Fruit fly (Drosophila melanogaster) whole organism, embryonic: Measurements from ENCODE around the gene CG5096.

ENCODE experiments used
- Antp ChIP-seq: fragments of 200-800 bp; sonication (Bioruptor generic); optimal IDR thresholded peaks from 3 replicates; lab custom pipeline; 2016; ENCODE audit warnings: missing biosample characterization, missing genetic modification characterization
- Awh ChIP-seq: fragments of 200-800 bp; sonication (Bioruptor generic); IDR thresholded peaks from 2 replicates; pipeline ENCODE4, ENCODE4 v1.3.6; 2022; ENCODE audit warnings: missing biosample characterization, missing genetic modification characterization
- Bteb2 ChIP-seq: fragments of 200-800 bp; sonication (Bioruptor generic); optimal IDR thresholded peaks from 2 replicates; lab custom pipeline; 2016; ENCODE audit warnings: missing biosample characterization, missing genetic modification characterization
- CG10654 ChIP-seq: fragments of 200-800 bp; sonication (Bioruptor generic); optimal IDR thresholded peaks from 2 replicates; lab custom pipeline; 2016; ENCODE audit warnings: missing biosample characterization, missing genetic modification characterization
- CG10979 ChIP-seq: fragments of 200-800 bp; sonication (Bioruptor generic); optimal IDR thresholded peaks from 2 replicates; lab custom pipeline; 2018; ENCODE audit warnings: missing biosample characterization, mild to moderate bottlenecking, missing genetic modification characterization, moderate library complexity
- CG12219 ChIP-seq: fragments of 200-800 bp; sonication (Bioruptor generic); optimal IDR thresholded peaks from 3 replicates; lab custom pipeline; 2018; ENCODE audit warnings: missing biosample characterization, mild to moderate bottlenecking, missing genetic modification characterization
- CG12659 ChIP-seq: fragments of 200-800 bp; sonication (Bioruptor generic); optimal IDR thresholded peaks from 3 replicates; lab custom pipeline; 2017; ENCODE audit warnings: mild to moderate bottlenecking, missing biosample characterization, missing genetic modification reagents, missing genetic modification characterization
- CG14050 ChIP-seq: fragments of 200-800 bp; sonication (Bioruptor generic); IDR thresholded peaks from 3 replicates; pipeline ENCODE4 v1.3.6; 2022; ENCODE audit warnings: missing biosample characterization, missing genetic modification characterization
- CG15073 ChIP-seq: fragments of 200-800 bp; sonication (Bioruptor generic); optimal IDR thresholded peaks from 2 replicates; lab custom pipeline; 2016; ENCODE audit warnings: missing biosample characterization, missing genetic modification characterization
- CG16779 ChIP-seq: fragments of 200-800 bp; sonication (Bioruptor generic); IDR thresholded peaks from 2 replicates; pipeline ENCODE4 v1.3.6; 2022; ENCODE audit warnings: missing biosample characterization, missing genetic modification characterization
- CG17186 ChIP-seq: fragments of 200-800 bp; sonication (Bioruptor generic); optimal IDR thresholded peaks from 3 replicates; lab custom pipeline; 2017; ENCODE audit warnings: missing biosample characterization, missing genetic modification reagents, missing genetic modification characterization
- CG2875 ChIP-seq: fragments of 200-800 bp; sonication (Bioruptor generic); optimal IDR thresholded peaks from 2 replicates; lab custom pipeline; 2017; ENCODE audit warnings: missing biosample characterization, mild to moderate bottlenecking, missing genetic modification characterization, missing genetic modification reagents
- CG33213 ChIP-seq: fragments of 200-800 bp; sonication (Bioruptor generic); optimal IDR thresholded peaks from 3 replicates; lab custom pipeline; 2016; ENCODE audit warnings: missing biosample characterization, missing genetic modification characterization
- CG34376 ChIP-seq: fragments of 200-800 bp; sonication (Bioruptor generic); optimal IDR thresholded peaks from 2 replicates; lab custom pipeline; 2018; ENCODE audit warnings: missing biosample characterization, mild to moderate bottlenecking, missing genetic modification characterization
- CG3838 ChIP-seq: fragments of 200-800 bp; sonication (Bioruptor generic); optimal IDR thresholded peaks from 3 replicates; lab custom pipeline; 2016; ENCODE audit warnings: missing biosample characterization, missing genetic modification characterization
- CG4404 ChIP-seq: fragments of 200-800 bp; sonication (Bioruptor generic); IDR thresholded peaks from 2 replicates; pipeline ENCODE4 v1.3.6; 2022; ENCODE audit warnings: missing biosample characterization, missing genetic modification characterization
- CG4617 ChIP-seq: fragments of 200-800 bp; sonication (Bioruptor generic); optimal IDR thresholded peaks from 3 replicates; lab custom pipeline; 2016; ENCODE audit warnings: missing biosample characterization, missing genetic modification characterization, borderline replicate concordance
- CG6683 ChIP-seq: fragments of 200-800 bp; sonication (Bioruptor generic); optimal IDR thresholded peaks from 2 replicates; lab custom pipeline; 2017; ENCODE audit warnings: missing biosample characterization, mild to moderate bottlenecking, missing genetic modification characterization, missing genetic modification reagents
- CG6689 ChIP-seq: fragments of 200-800 bp; sonication (Bioruptor generic); IDR thresholded peaks from 2 replicates; pipeline ENCODE4 v1.3.6; 2022; ENCODE audit warnings: missing biosample characterization, missing genetic modification characterization
- CG6765 ChIP-seq: fragments of 200-800 bp; sonication (Bioruptor generic); optimal IDR thresholded peaks from 3 replicates; lab custom pipeline; 2017; ENCODE audit warnings: missing biosample characterization, mild to moderate bottlenecking, missing genetic modification characterization
- CG7839 ChIP-seq: fragments of 200-800 bp; sonication (Bioruptor generic); optimal IDR thresholded peaks from 3 replicates; lab custom pipeline; 2018; ENCODE audit warnings: missing biosample characterization, mild to moderate bottlenecking, missing genetic modification characterization, moderate library complexity
- CG8924 ChIP-seq: fragments of 200-800 bp; optimal IDR thresholded peaks from 3 replicates; lab custom pipeline; 2019; ENCODE audit warnings: missing biosample characterization, mild to moderate bottlenecking, missing genetic modification characterization, moderate library complexity
- CG9215 ChIP-seq: fragments of 200-800 bp; sonication (Bioruptor generic); IDR thresholded peaks from 2 replicates; pipeline ENCODE4 v1.3.6; 2022; ENCODE audit warnings: missing biosample characterization, missing genetic modification characterization
- Dref ChIP-seq: fragments of 200-800 bp; sonication (Bioruptor generic); IDR thresholded peaks from 2 replicates; pipeline ENCODE4 v1.3.6; 2022; ENCODE audit warnings: missing biosample characterization, missing genetic modification characterization
- E2f1 ChIP-seq: fragments of 200-800 bp; sonication (Bioruptor generic); IDR thresholded peaks from 2 replicates; pipeline ENCODE4 v1.3.6; 2022; ENCODE audit warnings: missing biosample characterization, missing genetic modification characterization
- Fer3 ChIP-seq: fragments of 200-800 bp; sonication (Bioruptor generic); optimal IDR thresholded peaks from 2 replicates; lab custom pipeline; 2018; ENCODE audit warnings: missing biosample characterization, mild to moderate bottlenecking, missing genetic modification characterization, moderate library complexity
- H15 ChIP-seq: fragments of 200-800 bp; sonication (Bioruptor generic); IDR thresholded peaks from 3 replicates; pipeline ENCODE4 v1.3.6; 2022; ENCODE audit warnings: missing biosample characterization, missing genetic modification characterization
- MTF-1 ChIP-seq: fragments of 200-800 bp; sonication (Bioruptor generic); optimal IDR thresholded peaks from 2 replicates; lab custom pipeline; 2018; ENCODE audit warnings: missing biosample characterization, mild to moderate bottlenecking, missing genetic modification characterization, borderline replicate concordance
- Mad ChIP-seq: fragments of 200-800 bp; sonication (Bioruptor generic); optimal IDR thresholded peaks from 2 replicates; lab custom pipeline; 2016; ENCODE audit warnings: missing biosample characterization, missing genetic modification characterization
- NC2β ChIP-seq: fragments of 200-800 bp; sonication (Bioruptor generic); optimal IDR thresholded peaks from 2 replicates; lab custom pipeline; 2016; ENCODE audit warnings: missing biosample characterization, missing genetic modification characterization
- NFAT ChIP-seq: fragments of 200-800 bp; sonication (Bioruptor generic); IDR thresholded peaks from 2 replicates; pipeline ENCODE4 v1.3.6; 2022; ENCODE audit warnings: missing biosample characterization, missing genetic modification characterization
- NK7.1 ChIP-seq: fragments of 200-800 bp; sonication (Bioruptor generic); optimal IDR thresholded peaks from 3 replicates; lab custom pipeline; 2016; ENCODE audit warnings: missing biosample characterization, missing genetic modification characterization
- Opbp ChIP-seq: fragments of 200-800 bp; sonication (Bioruptor generic); IDR thresholded peaks from 3 replicates; pipeline ENCODE4 v1.3.6; 2022; ENCODE audit warnings: missing biosample characterization, missing genetic modification characterization; ENCODE audit not compliant: partially characterized antibody
- Sry-δ ChIP-seq: fragments of 200-800 bp; sonication (Bioruptor generic); optimal IDR thresholded peaks from 2 replicates; lab custom pipeline; 2016; ENCODE audit warnings: missing biosample characterization, missing genetic modification characterization
- az2 ChIP-seq: fragments of 200-800 bp; sonication (Bioruptor generic); optimal IDR thresholded peaks from 3 replicates; lab custom pipeline; 2016; ENCODE audit warnings: missing biosample characterization, missing genetic modification characterization
- cato ChIP-seq: fragments of 200-800 bp; sonication (Bioruptor generic); optimal IDR thresholded peaks from 2 replicates; lab custom pipeline; 2016; ENCODE audit warnings: missing biosample characterization, missing genetic modification characterization, borderline replicate concordance
- ci ChIP-seq: fragments of 200-800 bp; sonication (Bioruptor generic); IDR thresholded peaks from 3 replicates; pipeline ENCODE4 v1.3.6; 2022; ENCODE audit warnings: missing biosample characterization, missing genetic modification characterization
- dimm ChIP-seq: fragments of 200-800 bp; sonication (Bioruptor generic); IDR thresholded peaks from 2 replicates; pipeline ENCODE4 v1.3.6; 2022; ENCODE audit warnings: missing biosample characterization, missing genetic modification characterization
- hbn ChIP-seq: fragments of 200-800 bp; sonication (Bioruptor generic); IDR thresholded peaks from 2 replicates; pipeline ENCODE4 v1.3.6; 2022; ENCODE audit warnings: missing biosample characterization, missing genetic modification characterization; ENCODE audit not compliant: partially characterized antibody
- ind ChIP-seq: fragments of 200-800 bp; sonication (Bioruptor generic); optimal IDR thresholded peaks from 3 replicates; lab custom pipeline; 2016; ENCODE audit warnings: missing biosample characterization, missing genetic modification characterization
- lab ChIP-seq: fragments of 200-800 bp; sonication (Bioruptor generic); optimal IDR thresholded peaks from 3 replicates; lab custom pipeline; 2017; ENCODE audit warnings: missing biosample characterization, missing genetic modification characterization, mild to moderate bottlenecking, moderate library complexity, missing genetic modification reagents
- onecut ChIP-seq: fragments of 200-800 bp; sonication (Bioruptor generic); IDR thresholded peaks from 2 replicates; pipeline ENCODE4 v1.3.6; 2022; ENCODE audit warnings: missing biosample characterization, missing genetic modification characterization
- pnt ChIP-seq: fragments of 200-800 bp; sonication (Bioruptor generic); optimal IDR thresholded peaks from 3 replicates; lab custom pipeline; 2016; ENCODE audit warnings: missing biosample characterization, missing genetic modification characterization
- sens ChIP-seq: fragments of 200-800 bp; sonication (Bioruptor generic); peaks from one replicate; lab custom pipeline; 2016; ENCODE audit warnings: missing biosample characterization, missing genetic modification characterization
- seq ChIP-seq: fragments of 200-800 bp; sonication (Bioruptor generic); IDR thresholded peaks from 2 replicates; pipeline ENCODE4 v1.3.6; 2022; ENCODE audit warnings: missing biosample characterization, missing genetic modification characterization
- sqz ChIP-seq: fragments of 200-800 bp; sonication (Bioruptor generic); optimal IDR thresholded peaks from 3 replicates; lab custom pipeline; 2018; ENCODE audit warnings: missing biosample characterization, mild to moderate bottlenecking, missing genetic modification characterization
- tin ChIP-seq: fragments of 200-800 bp; sonication (Bioruptor generic); optimal IDR thresholded peaks from 3 replicates; lab custom pipeline; 2016; ENCODE audit warnings: missing biosample characterization, missing genetic modification characterization
- tio ChIP-seq: fragments of 200-800 bp; sonication (Bioruptor generic); optimal IDR thresholded peaks from 2 replicates; lab custom pipeline; 2017; ENCODE audit warnings: missing biosample characterization, missing genetic modification characterization, inconsistent platforms
- vvl ChIP-seq: fragments of 200-800 bp; sonication (Bioruptor generic); IDR thresholded peaks from 2 replicates; pipeline ENCODE4 v1.3.6; 2022; ENCODE audit warnings: missing biosample characterization, missing genetic modification characterization
- wor ChIP-seq: fragments of 200-800 bp; sonication (Bioruptor generic); IDR thresholded peaks from 2 replicates; pipeline ENCODE4 v1.3.6; 2022; ENCODE audit warnings: missing biosample characterization, missing genetic modification characterization
- zf30C ChIP-seq: fragments of 200-800 bp; sonication (Bioruptor generic); optimal IDR thresholded peaks from 3 replicates; lab custom pipeline; 2018; ENCODE audit warnings: missing biosample characterization, mild to moderate bottlenecking, missing genetic modification characterization

Gene CG5096

DNA sequence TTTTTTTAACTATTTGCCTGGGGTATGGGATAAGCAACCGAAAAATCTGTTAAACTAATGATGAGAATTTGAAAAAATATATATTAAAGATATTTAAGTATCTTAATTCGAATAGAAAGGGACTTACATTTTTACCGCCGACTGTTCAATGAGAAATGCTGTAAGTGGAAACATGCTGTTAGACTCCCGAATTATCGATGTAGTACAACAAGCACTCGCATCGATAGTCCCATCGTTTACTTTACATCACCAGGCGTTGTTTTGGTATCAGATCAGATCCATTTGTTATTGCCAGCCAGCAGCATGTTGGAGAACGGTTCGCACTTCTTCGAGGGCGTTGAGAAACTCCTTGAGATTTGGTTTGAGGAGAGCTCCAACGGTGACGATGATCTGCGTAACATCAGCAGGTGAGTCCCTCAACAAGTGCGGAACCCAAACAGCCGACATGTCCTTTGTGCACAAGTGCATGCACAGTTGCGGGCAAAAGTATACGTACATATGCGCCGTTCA lies 42.8 kb upstream of the CG5096 start, which contains the start of gene SamDC (continued):
- peak; percentile 4 for TF ChIP-seq Mad (GFP tag; lab: Kevin White, UChicago)
- no peak for TF ChIP-seq Bteb2 (GFP tag; lab: Kevin White, UChicago)
- TF ChIP-seq CG33213 (GFP tag; lab: Kevin White, UChicago) = peak; percentile 34
- 0 out of 2 replicates have a peak, but pooled peaks have one; percentile 24 for TF ChIP-seq CG6689
- TF ChIP-seq tin (GFP tag; lab: Kevin White, UChicago) = peak; percentile 13
- peak; percentile 54 for TF ChIP-seq hbn (GFP tag; lab: Robert Waterston, UW)
- no peak for TF ChIP-seq wor
- TF ChIP-seq CG2875 (GFP tag; lab: Kevin White, UChicago) = no peak
- peak; percentile 83 for TF ChIP-seq Opbp (GFP tag; lab: Robert Waterston, UW)
- peak; percentile 91 for TF ChIP-seq Dref
- peak; percentile 25 for TF ChIP-seq ind (GFP tag; lab: Kevin White, UChicago)
- TF ChIP-seq MTF-1 = no peak
- TF ChIP-seq lab (GFP tag; lab: Kevin White, UChicago) = no peak
- TF ChIP-seq onecut (GFP tag; lab: Robert Waterston, UW) = 0 out of 2 replicates have a peak, but pooled peaks have one; percentile 26
- TF ChIP-seq CG3838 (GFP tag; lab: Kevin White, UChicago) = no peak
- no peak for TF ChIP-seq CG16779 (GFP tag; lab: Robert Waterston, UW)
- TF ChIP-seq cato = no peak
- peak; percentile 19; the same call in 1 of the 3 replicates for TF ChIP-seq CG14050 (GFP tag; lab: Robert Waterston, UW)
- TF ChIP-seq Awh = no peak
- peak; percentile 42 for TF ChIP-seq CG4617 (GFP tag; lab: Kevin White, UChicago)
- TF ChIP-seq CG10979 (tag; lab: Kevin White, UChicago) = peak; percentile 16
- TF ChIP-seq CG17186 (GFP tag; lab: Kevin White, UChicago) = no peak
- peak; percentile 63 for TF ChIP-seq CG8924 (tag; lab: Kevin White, UChicago)
- TF ChIP-seq Antp = peak; percentile 43
- no peak for TF ChIP-seq sqz (GFP tag; lab: Kevin White, UChicago)
- TF ChIP-seq NK7.1 = peak; percentile 27
- TF ChIP-seq CG4404 (GFP tag; lab: Robert Waterston, UW) = no peak
- peak; percentile 52 for TF ChIP-seq CG7839 (tag; lab: Kevin White, UChicago)
- peak; percentile 31 for TF ChIP-seq CG6765 (GFP tag; lab: Kevin White, UChicago)
- peak; percentile 75 for TF ChIP-seq vvl (GFP tag; lab: Robert Waterston, UW)
- peak; percentile 92 for TF ChIP-seq Sry-δ (GFP tag; lab: Kevin White, UChicago)
- TF ChIP-seq sens (GFP tag; lab: Kevin White, UChicago) = peak; percentile 84
- TF ChIP-seq tio (GFP tag; lab: Kevin White, UChicago) = no peak
- TF ChIP-seq CG10654 (GFP tag; lab: Kevin White, UChicago) = peak; percentile 14
- TF ChIP-seq az2 (GFP tag; lab: Kevin White, UChicago) = peak; percentile 53
- peak; percentile 74 for TF ChIP-seq CG12659 (GFP tag; lab: Kevin White, UChicago)
- peak; percentile 71 for TF ChIP-seq CG34376 (GFP tag; lab: Kevin White, UChicago)
- TF ChIP-seq NFAT (GFP tag; lab: Robert Waterston, UW) = peak; percentile 71; the same call in 1 of the 2 replicates
- no peak for TF ChIP-seq CG15073 (GFP tag; lab: Kevin White, UChicago)
- no peak for TF ChIP-seq dimm
- peak; percentile 34 for TF ChIP-seq Fer3 (tag; lab: Kevin White, UChicago)
- TF ChIP-seq NC2β (GFP tag; lab: Kevin White, UChicago) = no peak
- no peak for TF ChIP-seq H15 (GFP tag; lab: Robert Waterston, UW)
- peak; percentile 2 for TF ChIP-seq pnt (GFP tag; lab: Kevin White, UChicago)
- TF ChIP-seq ci (GFP tag; lab: Robert Waterston, UW) = peak; percentile 66; the same call in 2 of the 3 replicates
- TF ChIP-seq zf30C (GFP tag; lab: Kevin White, UChicago) = no peak
- no peak for TF ChIP-seq CG9215 (GFP tag; lab: Robert Waterston, UW)
- TF ChIP-seq CG6683 (GFP tag; lab: Kevin White, UChicago) = no peak
- TF ChIP-seq E2f1 (GFP tag; lab: Robert Waterston, UW) = no peak
- no peak for TF ChIP-seq seq
- no peak for TF ChIP-seq CG12219 (GFP tag; lab: Kevin White, UChicago)
